Worm (Caenorhabditis elegans) whole organism, L1 larva: ENCODE data around the gene C09B8.8.

ENCODE experiments used
- C04F5.9 ChIP-seq: sonication (generic microtip); optimal IDR thresholded peaks from 2 replicates; lab custom pipeline; 2016; ENCODE audit warnings: missing genetic modification characterization, missing compliant biosample characterization
- C16A3.4 ChIP-seq: fragments of 150-350 bp; optimal IDR thresholded peaks from 2 replicates; lab custom pipeline; 2014; ENCODE audit warnings: missing biosample characterization, missing genetic modification characterization
- C34B4.2 ChIP-seq: sonication (generic microtip); optimal IDR thresholded peaks from 2 replicates; lab custom pipeline; 2017; ENCODE audit warnings: mild to moderate bottlenecking, missing genetic modification characterization, missing compliant biosample characterization
- F16B12.6 ChIP-seq: fragments of 150-350 bp; optimal IDR thresholded peaks from 2 replicates; lab custom pipeline; 2014; ENCODE audit warnings: missing biosample characterization, missing genetic modification characterization
- Y116A8C.19 ChIP-seq: sonication (generic microtip); optimal IDR thresholded peaks from 2 replicates; lab custom pipeline; 2016; ENCODE audit warnings: missing compliant biosample characterization, missing genetic modification characterization, borderline replicate concordance
- alr-1 ChIP-seq: fragments of 200-800 bp; sonication (Bioruptor generic); optimal IDR thresholded peaks from 2 replicates; lab custom pipeline; 2018; ENCODE audit warnings: borderline replicate concordance, mild to moderate bottlenecking, missing genetic modification characterization, missing compliant biosample characterization
- aly-2 ChIP-seq: fragments of 150-350 bp; optimal IDR thresholded peaks from 2 replicates; lab custom pipeline; 2014; ENCODE audit warnings: missing biosample characterization, missing genetic modification characterization
- ama-1 ChIP-seq: fragments of 150-350 bp; optimal IDR thresholded peaks from 2 replicates; lab custom pipeline; 2014
- ceh-63 ChIP-seq: fragments of 200-800 bp; sonication (Bioruptor generic); optimal IDR thresholded peaks from 2 replicates; lab custom pipeline; 2018; ENCODE audit warnings: mild to moderate bottlenecking, missing genetic modification characterization, missing compliant biosample characterization
- ceh-8 ChIP-seq: fragments of 200-800 bp; sonication (Bioruptor generic); optimal IDR thresholded peaks from 2 replicates; lab custom pipeline; 2018; ENCODE audit warnings: mild to moderate bottlenecking, missing genetic modification characterization, moderate library complexity, missing compliant biosample characterization
- ceh-82 ChIP-seq, 3 experiments: fragments of 150-350 bp in 1 of 3; sonication (generic microtip) in 2 of 3; optimal IDR thresholded peaks; 2 replicates each; lab custom pipeline; 2014 to 2017; ENCODE audit warnings: missing biosample characterization in 3 of 3, missing genetic modification characterization in 3 of 3
- ceh-90 ChIP-seq: sonication (generic microtip); optimal IDR thresholded peaks from 2 replicates; lab custom pipeline; 2016; ENCODE audit warnings: missing genetic modification characterization, missing compliant biosample characterization
- dpl-1 ChIP-seq, 3 experiments: fragments of 150-350 bp in 2 of 3; sonication (generic microtip) in 1 of 3; optimal IDR thresholded peaks; 2 replicates each; lab custom pipeline; 2014 to 2017; ENCODE audit warnings: missing biosample characterization in 3 of 3, missing genetic modification characterization in 3 of 3, missing genetic modification reagents in 3 of 3
- dsc-1 ChIP-seq: sonication (generic microtip); optimal IDR thresholded peaks from 2 replicates; lab custom pipeline; 2016; ENCODE audit warnings: mild to moderate bottlenecking, missing genetic modification characterization, missing compliant biosample characterization
- efl-1 ChIP-seq, 4 experiments: fragments of 150-350 bp; optimal IDR thresholded peaks in 3 of 4; peaks in 1 of 4; 1 replicate in 1 of 4; 2 replicates in 3 of 4; lab custom pipeline; 2014; ENCODE audit warnings: missing biosample characterization in 2 of 4, missing genetic modification characterization in 2 of 4, missing genetic modification reagents in 2 of 4
- egl-13 ChIP-seq: sonication (generic microtip); optimal IDR thresholded peaks from 2 replicates; lab custom pipeline; 2016; ENCODE audit warnings: missing genotype, missing genetic modification reagents, missing genetic modification characterization, missing compliant biosample characterization
- egl-27 ChIP-seq, 2 experiments: fragments of 150-350 bp in 1 of 2; sonication (generic microtip); optimal IDR thresholded peaks; 3 replicates each; lab custom pipeline; 2017 to 2018; ENCODE audit warnings: missing biosample characterization in 2 of 2, missing genetic modification characterization in 2 of 2, missing genetic modification reagents in 2 of 2
- elt-2 ChIP-seq: sonication (generic microtip); optimal IDR thresholded peaks from 2 replicates; lab custom pipeline; 2016; ENCODE audit warnings: missing genetic modification characterization, mild to moderate bottlenecking, inconsistent platforms, missing compliant biosample characterization, missing genetic modification reagents
- elt-3 ChIP-seq, 6 experiments: fragments of 150-350 bp in 1 of 6; sonication (generic microtip); optimal IDR thresholded peaks; 2 replicates each; lab custom pipeline; 2017 to 2018; ENCODE audit warnings: missing biosample characterization in 6 of 6, missing genetic modification characterization in 6 of 6, inconsistent platforms in 1 of 6
- ets-5 ChIP-seq: fragments of 200-800 bp; sonication (Bioruptor generic); IDR thresholded peaks from 2 replicates; pipeline ENCODE4 v1.3.6; 2022; ENCODE audit warnings: missing genetic modification characterization, missing compliant biosample characterization
- fos-1 ChIP-seq: fragments of 150-350 bp; optimal IDR thresholded peaks from 2 replicates; lab custom pipeline; 2014; ENCODE audit warnings: missing biosample characterization, missing genetic modification characterization
- hpl-2 ChIP-seq: fragments of 150-350 bp; optimal IDR thresholded peaks from 2 replicates; lab custom pipeline; 2014; ENCODE audit warnings: missing biosample characterization, missing genetic modification reagents, missing genetic modification characterization
- irx-1 ChIP-seq: sonication (generic microtip); optimal IDR thresholded peaks from 2 replicates; lab custom pipeline; 2016; ENCODE audit warnings: missing genetic modification characterization, missing compliant biosample characterization
- isw-1 ChIP-seq: fragments of 200-800 bp; sonication (Bioruptor generic); IDR thresholded peaks from 2 replicates; pipeline ENCODE4 v1.3.6; 2022; ENCODE audit warnings: missing genetic modification characterization, missing compliant biosample characterization
- jun-1 ChIP-seq: fragments of 150-350 bp; optimal IDR thresholded peaks from 2 replicates; lab custom pipeline; 2014; ENCODE audit warnings: missing biosample characterization, missing genetic modification reagents, missing genetic modification characterization
- lin-39 ChIP-seq: fragments of 150-350 bp; optimal IDR thresholded peaks from 2 replicates; lab custom pipeline; 2014; ENCODE audit warnings: missing biosample characterization, missing genetic modification reagents, missing genetic modification characterization
- lir-3 ChIP-seq: sonication (generic microtip); optimal IDR thresholded peaks from 2 replicates; lab custom pipeline; 2016; ENCODE audit warnings: mild to moderate bottlenecking, missing genetic modification characterization, moderate library complexity, missing compliant biosample characterization; ENCODE audit not compliant: poor library complexity
- mef-2 ChIP-seq: fragments of 150-350 bp; optimal IDR thresholded peaks from 2 replicates; lab custom pipeline; 2014; ENCODE audit warnings: missing biosample characterization, missing genetic modification characterization
- mep-1 ChIP-seq: fragments of 150-350 bp; optimal IDR thresholded peaks from 2 replicates; lab custom pipeline; 2014; ENCODE audit warnings: missing biosample characterization, missing genetic modification characterization
- nhr-12 ChIP-seq: sonication (generic microtip); optimal IDR thresholded peaks from 2 replicates; lab custom pipeline; 2017; ENCODE audit warnings: missing biosample characterization, missing genetic modification characterization
- nhr-20 ChIP-seq: sonication (generic microtip); optimal IDR thresholded peaks from 2 replicates; lab custom pipeline; 2016; ENCODE audit warnings: mild to moderate bottlenecking, missing genetic modification characterization, missing compliant biosample characterization
- nhr-237 ChIP-seq: fragments of 150-350 bp; optimal IDR thresholded peaks from 2 replicates; lab custom pipeline; 2014; ENCODE audit warnings: missing biosample characterization, missing genetic modification characterization
- nhr-47 ChIP-seq: sonication (generic microtip); optimal IDR thresholded peaks from 2 replicates; lab custom pipeline; 2016; ENCODE audit warnings: mild to moderate bottlenecking, missing genetic modification characterization, moderate library complexity, missing compliant biosample characterization
- nhr-71 ChIP-seq: sonication (generic microtip); optimal IDR thresholded peaks from 2 replicates; lab custom pipeline; 2016; ENCODE audit warnings: mild to moderate bottlenecking, missing genetic modification characterization, moderate library complexity, missing compliant biosample characterization
- nhr-76 ChIP-seq: sonication (generic microtip); optimal IDR thresholded peaks from 2 replicates; lab custom pipeline; 2017; ENCODE audit warnings: missing biosample characterization, missing genetic modification characterization
- nhr-77 ChIP-seq: fragments of 150-350 bp; optimal IDR thresholded peaks from 2 replicates; lab custom pipeline; 2014; ENCODE audit warnings: missing biosample characterization, missing genetic modification characterization
- nhr-84 ChIP-seq: sonication (generic microtip); optimal IDR thresholded peaks from 2 replicates; lab custom pipeline; 2017; ENCODE audit warnings: missing biosample characterization, missing genetic modification characterization
- nhr-85 ChIP-seq: sonication (generic microtip); peaks from one replicate; lab custom pipeline; 2016; ENCODE audit warnings: missing genetic modification characterization, inconsistent platforms, missing compliant biosample characterization
- nhr-90 ChIP-seq: sonication (generic microtip); optimal IDR thresholded peaks from 2 replicates; lab custom pipeline; 2016; ENCODE audit warnings: mild to moderate bottlenecking, missing genetic modification characterization, missing compliant biosample characterization; ENCODE audit not compliant: poor library complexity
- pag-3 ChIP-seq: sonication (generic microtip); optimal IDR thresholded peaks from 2 replicates; lab custom pipeline; 2017; ENCODE audit warnings: missing genetic modification characterization, mild to moderate bottlenecking, missing compliant biosample characterization, antibody characterized with exemption, borderline replicate concordance; ENCODE audit not compliant: insufficient read depth
- pqm-1 ChIP-seq: sonication (generic microtip); optimal IDR thresholded peaks from 3 replicates; lab custom pipeline; 2017; ENCODE audit warnings: missing biosample characterization, missing genetic modification characterization
- rnt-1 ChIP-seq: sonication (generic microtip); optimal IDR thresholded peaks from 2 replicates; lab custom pipeline; 2016; ENCODE audit warnings: mild to moderate bottlenecking, missing genetic modification characterization, moderate library complexity, missing compliant biosample characterization
- skn-1 ChIP-seq: fragments of 150-350 bp; optimal IDR thresholded peaks from 2 replicates; lab custom pipeline; 2014; ENCODE audit warnings: missing biosample characterization, missing genetic modification characterization
- snpc-4 ChIP-seq: fragments of 150-350 bp; optimal IDR thresholded peaks from 2 replicates; lab custom pipeline; 2014; ENCODE audit warnings: missing biosample characterization, missing genetic modification characterization
- sox-4 ChIP-seq: sonication (generic microtip); optimal IDR thresholded peaks from 2 replicates; lab custom pipeline; 2016; ENCODE audit warnings: missing genetic modification characterization, missing compliant biosample characterization
- sup-37 ChIP-seq: fragments of 200-800 bp; sonication (Bioruptor generic); optimal IDR thresholded peaks from 2 replicates; lab custom pipeline; 2018; ENCODE audit warnings: mild to moderate bottlenecking, missing genetic modification characterization, missing compliant biosample characterization
- tbx-2 ChIP-seq: sonication (generic microtip); optimal IDR thresholded peaks from 2 replicates; lab custom pipeline; 2016; ENCODE audit warnings: missing genetic modification characterization, missing compliant biosample characterization
- tlp-1 ChIP-seq: fragments of 150-350 bp; optimal IDR thresholded peaks from 2 replicates; lab custom pipeline; 2014; ENCODE audit warnings: missing biosample characterization, missing genetic modification characterization
- unc-62 ChIP-seq: fragments of 150-350 bp; optimal IDR thresholded peaks from 2 replicates; lab custom pipeline; 2014; ENCODE audit warnings: missing biosample characterization, missing genetic modification reagents, missing genetic modification characterization
- unc-86 ChIP-seq: sonication (generic microtip); optimal IDR thresholded peaks from 2 replicates; lab custom pipeline; 2016; ENCODE audit warnings: missing genetic modification characterization, missing compliant biosample characterization
- zag-1 ChIP-seq: fragments of 150-350 bp; optimal IDR thresholded peaks from 2 replicates; lab custom pipeline; 2014; ENCODE audit warnings: missing biosample characterization, missing genetic modification characterization
- ztf-11 ChIP-seq, 2 experiments: sonication (generic microtip); optimal IDR thresholded peaks; 2 replicates each; lab custom pipeline; 2016 to 2017; ENCODE audit warnings: missing genetic modification characterization in 2 of 2, missing biosample characterization in 1 of 2, missing compliant biosample characterization in 1 of 2

The C09B8.8 gene

ce11 chrX:5984581-5985039, 30.7 kb upstream of the C09B8.8 start, which contains the start of gene klp-13 (continued):
- TF ChIP-seq egl-13, result peak; percentile 82
- TF ChIP-seq jun-1, result peak; percentile 74
- TF ChIP-seq sup-37 (GFP tag; lab: Kevin White, UChicago), result peak; percentile 41
- TF ChIP-seq ceh-63 (GFP tag; lab: Kevin White, UChicago), result no peak
- peak in 1 of 2 experiments; percentile 61 for TF ChIP-seq ztf-11 (tag; optimal IDR thresholded peaks at IDR 0.05; lab: Kevin White, UChicago)
- TF ChIP-seq nhr-20 (tag; lab: Kevin White, UChicago), result peak; percentile 90
- no peak for TF ChIP-seq zag-1 (tag; lab: Kevin White, UChicago)
- no peak for TF ChIP-seq hpl-2 (GFP tag; lab: Kevin White, UChicago)
- no peak for TF ChIP-seq nhr-76
- TF ChIP-seq ama-1 (lab: Kevin White, UChicago), result peak; percentile 2
- TF ChIP-seq ceh-90 (tag; lab: Kevin White, UChicago), result no peak
- TF ChIP-seq elt-2, result peak; percentile 61
- TF ChIP-seq rnt-1 (tag; lab: Kevin White, UChicago), result peak; percentile 85
- peak; percentile 54 for TF ChIP-seq mef-2
- peak; percentile 89 for TF ChIP-seq tbx-2 (tag; lab: Kevin White, UChicago)
- peak; percentile 88 for TF ChIP-seq nhr-85
- TF ChIP-seq C16A3.4 (tag; lab: Kevin White, UChicago), result peak; percentile 91
- TF ChIP-seq ceh-8 (GFP tag; lab: Kevin White, UChicago), result peak; percentile 69
- TF ChIP-seq tlp-1 (tag; lab: Kevin White, UChicago), result no peak
- peak; percentile 64 for TF ChIP-seq lir-3 (tag; lab: Kevin White, UChicago)
- peak; percentile 55; the same call in 1 of the 2 replicates for TF ChIP-seq isw-1
- peak; percentile 84 for TF ChIP-seq dsc-1 (tag; lab: Kevin White, UChicago)
- TF ChIP-seq unc-86, result peak; percentile 76
- peak; percentile 85 for TF ChIP-seq fos-1 (tag; lab: Kevin White, UChicago)
- peak in 3 of 6 experiments; percentile 14 to 89 (median 20) for TF ChIP-seq elt-3 (tag; optimal IDR thresholded peaks at IDR 0.05; lab: Kevin White, UChicago)
- TF ChIP-seq alr-1, result no peak
- peak; percentile 89 for TF ChIP-seq nhr-77 (tag; lab: Kevin White, UChicago)
- TF ChIP-seq skn-1, result peak; percentile 87
- peak; percentile 85 for TF ChIP-seq mep-1 (tag; lab: Kevin White, UChicago)
- peak; percentile 63 for TF ChIP-seq nhr-90 (tag; lab: Kevin White, UChicago)
- TF ChIP-seq aly-2 (tag; lab: Kevin White, UChicago), result peak; percentile 38
- TF ChIP-seq lin-39 (tag; lab: Kevin White, UChicago), result peak; percentile 18
- TF ChIP-seq nhr-237 (tag; lab: Kevin White, UChicago), result peak; percentile 35
- TF ChIP-seq dpl-1 (GFP tag; optimal IDR thresholded peaks at IDR 0.05; lab: Kevin White, UChicago), result peak; percentile 89 to 93 (median 90)
- TF ChIP-seq F16B12.6, result peak; percentile 29
- peak; percentile 91 for TF ChIP-seq nhr-47
- peak; percentile 94 for TF ChIP-seq nhr-71 (tag; lab: Kevin White, UChicago)
- TF ChIP-seq irx-1 (tag; lab: Kevin White, UChicago), result peak; percentile 74
- TF ChIP-seq sox-4 (tag; lab: Kevin White, UChicago), result peak; percentile 65
- no peak for TF ChIP-seq Y116A8C.19 (tag; lab: Kevin White, UChicago)
- no peak for TF ChIP-seq pag-3
- TF ChIP-seq snpc-4 (tag; lab: Kevin White, UChicago), result peak; percentile 5
- TF ChIP-seq C34B4.2 (tag; lab: Kevin White, UChicago), result no peak
- TF ChIP-seq ets-5 (GFP tag; lab: Robert Waterston, UW), result no peak
- TF ChIP-seq C04F5.9 (tag; lab: Kevin White, UChicago), result no peak
- TF ChIP-seq unc-62 (GFP tag; lab: Kevin White, UChicago), result no peak
- TF ChIP-seq nhr-12 (tag; lab: Kevin White, UChicago), result no peak
- peak in 1 of 2 experiments; percentile 54 for TF ChIP-seq egl-27 (tag; optimal IDR thresholded peaks at IDR 0.05; lab: Kevin White, UChicago)
- peak; percentile 67 to 92 for TF ChIP-seq efl-1 (optimal IDR thresholded peaks at IDR 0.05; lab: Kevin White, UChicago)
- peak; percentile 94 to 99 for TF ChIP-seq efl-1 (GFP tag; optimal IDR thresholded peaks at IDR 0.05 in 1 of 2; lab: Kevin White, UChicago)
- TF ChIP-seq ceh-82 (tag; optimal IDR thresholded peaks at IDR 0.05; lab: Kevin White, UChicago), result peak; percentile 72 to 90 (median 78)
- TF ChIP-seq pqm-1 (tag; lab: Kevin White, UChicago), result no peak
- TF ChIP-seq nhr-84 (tag; lab: Kevin White, UChicago), result no peak
